Worm (Caenorhabditis elegans) whole organism, L1 larva: ENCODE data around the gene H03G16.5.

Experiments
- ceh-82 ChIP-seq, 3 experiments: fragments of 150-350 bp in 1 of 3; sonication (generic microtip) in 2 of 3; optimal IDR thresholded peaks; 2 replicates each; lab custom pipeline; 2014 to 2017; ENCODE audit warnings: missing biosample characterization in 3 of 3, missing genetic modification characterization in 3 of 3
- lin-15B ChIP-seq: fragments of 150-350 bp; sonication (generic microtip); optimal IDR thresholded peaks from 3 replicates; lab custom pipeline; 2014; ENCODE audit warnings: missing biosample characterization, missing genetic modification characterization
- lin-35 ChIP-seq, 2 experiments: fragments of 150-350 bp; optimal IDR thresholded peaks; 2 replicates each; lab custom pipeline; 2014; ENCODE audit warnings: missing biosample characterization in 2 of 2, missing genetic modification characterization in 2 of 2, missing genetic modification reagents in 2 of 2
- nhr-77 ChIP-seq: fragments of 150-350 bp; optimal IDR thresholded peaks from 2 replicates; lab custom pipeline; 2014; ENCODE audit warnings: missing biosample characterization, missing genetic modification characterization
- pag-3 ChIP-seq: sonication (generic microtip); optimal IDR thresholded peaks from 2 replicates; lab custom pipeline; 2017; ENCODE audit warnings: missing genetic modification characterization, mild to moderate bottlenecking, missing compliant biosample characterization, antibody characterized with exemption, borderline replicate concordance; ENCODE audit not compliant: insufficient read depth
- snpc-4 ChIP-seq: fragments of 150-350 bp; optimal IDR thresholded peaks from 2 replicates; lab custom pipeline; 2014; ENCODE audit warnings: missing biosample characterization, missing genetic modification characterization
- unc-62 ChIP-seq: fragments of 150-350 bp; optimal IDR thresholded peaks from 2 replicates; lab custom pipeline; 2014; ENCODE audit warnings: missing biosample characterization, missing genetic modification reagents, missing genetic modification characterization

DNA sequence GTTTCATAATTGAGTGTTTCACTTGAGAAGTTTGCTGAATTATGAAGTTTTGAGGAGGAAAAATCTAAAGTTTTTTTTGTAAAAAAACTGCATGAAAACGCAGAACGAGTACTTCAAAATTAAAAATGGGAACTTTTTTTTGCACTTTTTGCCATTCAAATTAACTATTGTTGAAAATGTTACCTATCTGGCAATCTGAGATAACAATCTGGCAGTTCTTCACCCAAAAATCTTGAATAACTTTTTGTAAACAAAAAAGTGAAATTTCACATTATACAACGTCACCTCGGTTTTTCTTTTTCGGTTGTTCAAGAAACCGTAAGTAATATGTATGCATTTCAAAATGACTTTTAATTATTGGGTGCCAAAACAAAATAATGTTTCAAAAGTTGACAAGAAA is 14.1 kb downstream of the H03G16.5 start:
- TF ChIP-seq unc-62 (GFP tag; lab: Kevin White, UChicago) (no peak), lin-35 (GFP tag; optimal IDR thresholded peaks at IDR 0.05; lab: Kevin White, UChicago) (no peak), snpc-4 (no peak), ceh-82 (tag; optimal IDR thresholded peaks at IDR 0.05; lab: Kevin White, UChicago) (no peak), lin-15B (tag; lab: Kevin White, UChicago) (no peak), nhr-77 (tag; lab: Kevin White, UChicago) (no peak), pag-3 (no peak)
